Worm (Caenorhabditis elegans) whole organism, L1 larva: ENCODE measurements around the gene ttr-45.
A peak's percentile ranks its signal among the peaks of the same experiment; 100 is the strongest.

Experiments used
- ceh-82 ChIP-seq, 3 experiments: fragments of 150-350 bp in 1 of 3; sonication (generic microtip) in 2 of 3; optimal IDR thresholded peaks; 2 replicates each; lab custom pipeline; 2014 to 2017; ENCODE audit warnings: missing biosample characterization in 3 of 3, missing genetic modification characterization in 3 of 3
- dpl-1 ChIP-seq, 3 experiments: fragments of 150-350 bp in 2 of 3; sonication (generic microtip) in 1 of 3; optimal IDR thresholded peaks; 2 replicates each; lab custom pipeline; 2014 to 2017; ENCODE audit warnings: missing biosample characterization in 3 of 3, missing genetic modification characterization in 3 of 3, missing genetic modification reagents in 3 of 3
- efl-1 ChIP-seq, 4 experiments: fragments of 150-350 bp; optimal IDR thresholded peaks in 3 of 4; peaks in 1 of 4; 1 replicate in 1 of 4; 2 replicates in 3 of 4; lab custom pipeline; 2014; ENCODE audit warnings: missing biosample characterization in 2 of 4, missing genetic modification characterization in 2 of 4, missing genetic modification reagents in 2 of 4
- lin-13 ChIP-seq: fragments of 150-350 bp; optimal IDR thresholded peaks from 2 replicates; lab custom pipeline; 2014; ENCODE audit warnings: missing biosample characterization, missing genetic modification reagents, missing genetic modification characterization
- pqm-1 ChIP-seq: sonication (generic microtip); optimal IDR thresholded peaks from 3 replicates; lab custom pipeline; 2017; ENCODE audit warnings: missing biosample characterization, missing genetic modification characterization
- snpc-4 ChIP-seq: fragments of 150-350 bp; optimal IDR thresholded peaks from 2 replicates; lab custom pipeline; 2014; ENCODE audit warnings: missing biosample characterization, missing genetic modification characterization

DNA sequence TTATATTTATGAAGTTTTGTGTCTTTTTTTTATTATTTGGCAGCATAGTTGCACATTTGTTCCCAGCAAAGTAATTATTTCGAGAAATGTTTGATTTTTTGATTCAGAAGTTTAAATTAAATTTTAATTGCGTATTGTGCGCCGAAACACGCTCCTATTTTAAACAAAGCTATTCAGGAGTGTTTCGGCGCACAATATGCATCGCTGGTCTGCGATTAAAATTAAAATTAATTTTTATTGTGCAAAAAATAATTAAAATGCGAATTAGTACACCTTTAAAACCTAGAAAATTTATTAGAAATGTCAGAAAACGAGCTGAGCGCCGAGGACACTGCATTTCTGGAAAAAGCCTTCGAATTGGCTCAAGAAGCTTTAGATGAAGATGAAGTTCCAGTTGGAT is 10.7 kb upstream of the ttr-45 start, which contains the start of gene JC8.4:
- TF ChIP-seq lin-13 (GFP tag; lab: Kevin White, UChicago) = no peak
- TF ChIP-seq dpl-1 (GFP tag; optimal IDR thresholded peaks at IDR 0.05; lab: Kevin White, UChicago) = no peak
- no peak for TF ChIP-seq ceh-82 (tag; optimal IDR thresholded peaks at IDR 0.05; lab: Kevin White, UChicago)
- no peak for TF ChIP-seq pqm-1 (tag; lab: Kevin White, UChicago)
- no peak for TF ChIP-seq efl-1 (optimal IDR thresholded peaks at IDR 0.05; lab: Kevin White, UChicago)
- peak in 1 of 2 experiments; percentile 33 for TF ChIP-seq efl-1 (GFP tag; optimal IDR thresholded peaks at IDR 0.05 in 1 of 2; lab: Kevin White, UChicago)
- TF ChIP-seq snpc-4 (tag; lab: Kevin White, UChicago) = no peak
